Worm (Caenorhabditis elegans) whole organism, young adult: Measurements from ENCODE around the gene T28A8.2.

Source experiments
- B0035.1 ChIP-seq: sonication (generic microtip); optimal IDR thresholded peaks from 2 replicates; lab custom pipeline; 2016; ENCODE audit warnings: missing genetic modification characterization, mild to moderate bottlenecking, missing compliant biosample characterization, missing genotype, missing genetic modification reagents
- B0261.1 ChIP-seq: sonication (generic microtip); optimal IDR thresholded peaks from 2 replicates; lab custom pipeline; 2016; ENCODE audit warnings: mild to moderate bottlenecking, missing genetic modification characterization, moderate library complexity, missing compliant biosample characterization
- B0336.3 ChIP-seq: fragments of 200-800 bp; sonication (Bioruptor generic); IDR thresholded peaks from 2 replicates; pipeline ENCODE4 v1.3.6; 2022; ENCODE audit warnings: missing genetic modification characterization, missing compliant biosample characterization
- F23B12.7 ChIP-seq: sonication (generic microtip); optimal IDR thresholded peaks from 2 replicates; lab custom pipeline; 2017; ENCODE audit warnings: missing genetic modification characterization, mild to moderate bottlenecking, missing compliant biosample characterization, antibody characterized with exemption, moderate library complexity; ENCODE audit not compliant: insufficient read depth
- F33H1.4 ChIP-seq: fragments of 200-800 bp; sonication (Bioruptor generic); IDR thresholded peaks from 2 replicates; pipeline ENCODE4 v1.3.6; 2022; ENCODE audit warnings: missing genetic modification reagents, missing genetic modification characterization, missing compliant biosample characterization
- F39B2.1 ChIP-seq: fragments of 200-800 bp; sonication (Bioruptor generic); IDR thresholded peaks from 2 replicates; pipeline ENCODE4 v1.3.6; 2022; ENCODE audit warnings: missing genetic modification reagents, missing genetic modification characterization, missing compliant biosample characterization
- F57A8.1 ChIP-seq: fragments of 200-800 bp; sonication (Bioruptor generic); optimal IDR thresholded peaks from 2 replicates; lab custom pipeline; 2018; ENCODE audit warnings: mild to moderate bottlenecking, missing genetic modification characterization, moderate library complexity, missing compliant biosample characterization
- K12H6.12 ChIP-seq: fragments of 200-800 bp; sonication (Bioruptor generic); optimal IDR thresholded peaks from 2 replicates; lab custom pipeline; 2018; ENCODE audit warnings: mild to moderate bottlenecking, missing genetic modification characterization, missing compliant biosample characterization
- Y53F4B.3 ChIP-seq: fragments of 200-800 bp; sonication (Bioruptor generic); IDR thresholded peaks from 2 replicates; pipeline ENCODE4 v1.3.6; 2022; ENCODE audit warnings: missing genetic modification reagents, missing genetic modification characterization, missing compliant biosample characterization
- Y67H2A.10 ChIP-seq: fragments of 200-800 bp; sonication (Bioruptor generic); conservative IDR thresholded peaks from 2 replicates; pipeline ENCODE4 v1.3.6; 2022; ENCODE audit warnings: missing genetic modification reagents, missing genetic modification characterization, missing compliant biosample characterization
- Y79H2A.3 ChIP-seq: fragments of 200-800 bp; sonication (Bioruptor generic); conservative IDR thresholded peaks from 2 replicates; pipeline ENCODE4 v1.3.6; 2022; ENCODE audit warnings: missing genetic modification reagents, missing genetic modification characterization, missing compliant biosample characterization
- Y95B8A.8 ChIP-seq: fragments of 200-800 bp; sonication (Bioruptor generic); IDR thresholded peaks from 2 replicates; pipeline ENCODE4 v1.3.6; 2022; ENCODE audit warnings: missing genetic modification reagents, missing genetic modification characterization, missing compliant biosample characterization
- ama-1 ChIP-seq, 3 experiments: fragments of 150-350 bp in 1 of 3; sonication (generic microtip) in 2 of 3; optimal IDR thresholded peaks; 2 replicates each; lab custom pipeline; 2014 to 2018; ENCODE audit warnings: missing biosample characterization in 2 of 3, missing genetic modification characterization in 2 of 3, missing genetic modification reagents in 2 of 3
- atf-7 ChIP-seq: sonication (generic microtip); optimal IDR thresholded peaks from 2 replicates; lab custom pipeline; 2017; ENCODE audit warnings: mild to moderate bottlenecking, missing genetic modification characterization, missing compliant biosample characterization
- bed-2 ChIP-seq: fragments of 200-800 bp; sonication (Bioruptor generic); IDR thresholded peaks from 2 replicates; pipeline ENCODE4 v1.3.6; 2022; ENCODE audit warnings: missing genetic modification reagents, missing genetic modification characterization, missing compliant biosample characterization
- ccch-3 ChIP-seq: fragments of 200-800 bp; sonication (Bioruptor generic); optimal IDR thresholded peaks from 2 replicates; lab custom pipeline; 2018; ENCODE audit warnings: mild to moderate bottlenecking, missing genetic modification characterization, missing compliant biosample characterization
- ceh-79 ChIP-seq: sonication (generic microtip); optimal IDR thresholded peaks from 2 replicates; lab custom pipeline; 2017; ENCODE audit warnings: mild to moderate bottlenecking, missing genetic modification characterization, missing compliant biosample characterization
- dpff-1 ChIP-seq: sonication (generic microtip); optimal IDR thresholded peaks from 2 replicates; lab custom pipeline; 2017; ENCODE audit warnings: mild to moderate bottlenecking, missing genetic modification characterization, missing compliant biosample characterization
- egl-18 ChIP-seq: fragments of 200-800 bp; sonication (Bioruptor generic); IDR thresholded peaks from 2 replicates; pipeline ENCODE4 v1.3.6; 2022; ENCODE audit warnings: missing genetic modification reagents, missing genetic modification characterization, missing compliant biosample characterization
- egrh-3 ChIP-seq: fragments of 200-800 bp; sonication (Bioruptor generic); IDR thresholded peaks from 2 replicates; pipeline ENCODE4 v1.3.6; 2022; ENCODE audit warnings: missing genetic modification reagents, missing genetic modification characterization, missing compliant biosample characterization
- ekl-4 ChIP-seq: fragments of 200-800 bp; sonication (Bioruptor generic); IDR thresholded peaks from 2 replicates; pipeline ENCODE4 v1.3.6; 2022; ENCODE audit warnings: missing genetic modification reagents, missing genetic modification characterization, missing compliant biosample characterization
- fkh-3 ChIP-seq: sonication (generic microtip); optimal IDR thresholded peaks from 2 replicates; lab custom pipeline; 2016; ENCODE audit warnings: mild to moderate bottlenecking, missing genetic modification characterization, missing compliant biosample characterization
- hlh-12 ChIP-seq: sonication (generic microtip); optimal IDR thresholded peaks from 2 replicates; lab custom pipeline; 2016; ENCODE audit warnings: missing genetic modification characterization, missing compliant biosample characterization
- hlh-26 ChIP-seq: fragments of 200-800 bp; sonication (Bioruptor generic); conservative IDR thresholded peaks from 2 replicates; pipeline ENCODE4 v1.3.6; 2022; ENCODE audit warnings: missing genetic modification reagents, missing genetic modification characterization, missing compliant biosample characterization
- hrde-1 ChIP-seq: sonication (generic microtip); optimal IDR thresholded peaks from 2 replicates; lab custom pipeline; 2016; ENCODE audit warnings: missing genetic modification characterization, mild to moderate bottlenecking, missing compliant biosample characterization, moderate library complexity, missing genotype, missing genetic modification reagents, borderline replicate concordance
- lag-1 ChIP-seq: fragments of 200-800 bp; sonication (Bioruptor generic); IDR thresholded peaks from 2 replicates; pipeline ENCODE4 v1.3.6; 2022; ENCODE audit warnings: missing genetic modification reagents, missing genetic modification characterization, missing compliant biosample characterization
- lin-35 ChIP-seq, 3 experiments: fragments of 150-350 bp in 2 of 3; sonication (generic microtip) in 1 of 3; optimal IDR thresholded peaks; 2 replicates each; lab custom pipeline; 2014 to 2018; ENCODE audit warnings: missing biosample characterization in 3 of 3, missing genetic modification characterization in 3 of 3, missing genetic modification reagents in 3 of 3
- lin-40 ChIP-seq: sonication (generic microtip); optimal IDR thresholded peaks from 2 replicates; lab custom pipeline; 2016; ENCODE audit warnings: missing genetic modification characterization, mild to moderate bottlenecking, missing compliant biosample characterization, missing genotype, missing genetic modification reagents
- lsy-27 ChIP-seq: sonication (generic microtip); optimal IDR thresholded peaks from 2 replicates; lab custom pipeline; 2017; ENCODE audit warnings: missing genetic modification characterization, mild to moderate bottlenecking, missing compliant biosample characterization, antibody characterized with exemption, missing genotype, borderline replicate concordance; ENCODE audit not compliant: insufficient read depth
- madf-3 ChIP-seq: fragments of 200-800 bp; sonication (Bioruptor generic); IDR thresholded peaks from 2 replicates; pipeline ENCODE4 v1.3.6; 2022; ENCODE audit warnings: missing genetic modification reagents, missing genetic modification characterization, missing compliant biosample characterization
- mel-28 ChIP-seq: sonication (generic microtip); optimal IDR thresholded peaks from 2 replicates; lab custom pipeline; 2016; ENCODE audit warnings: borderline replicate concordance, mild to moderate bottlenecking, missing genetic modification characterization, missing compliant biosample characterization
- nfya-1 ChIP-seq: sonication (generic microtip); optimal IDR thresholded peaks from 2 replicates; lab custom pipeline; 2017; ENCODE audit warnings: antibody characterized with exemption, missing compliant biosample characterization, missing genetic modification characterization, borderline replicate concordance; ENCODE audit not compliant: insufficient read depth
- nfyb-1 ChIP-seq: fragments of 200-800 bp; sonication (Bioruptor generic); IDR thresholded peaks from 2 replicates; pipeline ENCODE4 v1.3.6; 2022; ENCODE audit warnings: missing genetic modification reagents, missing genetic modification characterization, missing compliant biosample characterization
- nhr-90 ChIP-seq: sonication (generic microtip); optimal IDR thresholded peaks from 2 replicates; lab custom pipeline; 2016; ENCODE audit warnings: missing genotype, mild to moderate bottlenecking, missing genetic modification characterization, missing compliant biosample characterization
- rec-8 ChIP-seq, 2 experiments: sonication (generic microtip); optimal IDR thresholded peaks; 2 replicates each; lab custom pipeline; 2016; ENCODE audit warnings: mild to moderate bottlenecking in 2 of 2, missing genetic modification characterization in 2 of 2, missing genetic modification reagents in 2 of 2, missing genotype in 2 of 2, missing biosample characterization in 1 of 2, missing compliant biosample characterization in 1 of 2, moderate library complexity in 1 of 2
- repo-1 ChIP-seq: sonication (generic microtip); optimal IDR thresholded peaks from 2 replicates; lab custom pipeline; 2017; ENCODE audit warnings: mild to moderate bottlenecking, missing genetic modification characterization, missing compliant biosample characterization
- snpc-1.3 ChIP-seq: sonication (generic microtip); optimal IDR thresholded peaks from 2 replicates; lab custom pipeline; 2017; ENCODE audit warnings: missing genetic modification characterization, mild to moderate bottlenecking, missing compliant biosample characterization, antibody characterized with exemption, moderate library complexity, missing genotype, missing genetic modification reagents; ENCODE audit not compliant: insufficient read depth
- sptf-2 ChIP-seq: fragments of 200-800 bp; sonication (Bioruptor generic); optimal IDR thresholded peaks from 2 replicates; lab custom pipeline; 2018; ENCODE audit warnings: mild to moderate bottlenecking, missing genetic modification characterization, missing compliant biosample characterization
- tbx-9 ChIP-seq: sonication (generic microtip); optimal IDR thresholded peaks from 2 replicates; lab custom pipeline; 2016; ENCODE audit warnings: borderline replicate concordance, missing genetic modification characterization, inconsistent platforms, missing compliant biosample characterization
- tlf-1 ChIP-seq: fragments of 200-800 bp; sonication (Bioruptor generic); optimal IDR thresholded peaks from 2 replicates; lab custom pipeline; 2018; ENCODE audit warnings: mild to moderate bottlenecking, missing genetic modification characterization, missing compliant biosample characterization
- unc-130 ChIP-seq: sonication (generic microtip); optimal IDR thresholded peaks from 2 replicates; lab custom pipeline; 2016; ENCODE audit warnings: missing genetic modification reagents, missing genetic modification characterization, missing compliant biosample characterization
- xnd-1 ChIP-seq: sonication (generic microtip); optimal IDR thresholded peaks from 2 replicates; lab custom pipeline; 2016; ENCODE audit warnings: missing genotype, missing genetic modification reagents, missing genetic modification characterization, missing compliant biosample characterization
- zfh-2 ChIP-seq: fragments of 200-800 bp; sonication (Bioruptor generic); conservative IDR thresholded peaks from 2 replicates; pipeline ENCODE4 v1.3.6; 2022; ENCODE audit warnings: missing genetic modification reagents, missing genetic modification characterization, missing compliant biosample characterization
- zim-3 ChIP-seq: sonication (generic microtip); optimal IDR thresholded peaks from 2 replicates; lab custom pipeline; 2017; ENCODE audit warnings: mild to moderate bottlenecking, missing genetic modification characterization, moderate library complexity, missing compliant biosample characterization
- ztf-6 ChIP-seq: fragments of 200-800 bp; sonication (Bioruptor generic); IDR thresholded peaks from 2 replicates; pipeline ENCODE4 v1.3.6; 2022; ENCODE audit warnings: missing genetic modification reagents, missing genetic modification characterization, missing compliant biosample characterization

T28A8.2 gene

ce11 chrIII:13462965-13463783 lies 32.3 kb downstream of the T28A8.2 start, which contains the start of gene ant-1.1 (continued):
- TF ChIP-seq K12H6.12 (peak; percentile 85), nfya-1 (tag; lab: Kevin White, UChicago) (no peak), nfyb-1 (GFP tag; lab: Robert Waterston, UW) (peak; percentile 95), snpc-1.3 (peak; percentile 84), ekl-4 (GFP tag; lab: Robert Waterston, UW) (peak; percentile 92), ceh-79 (tag; lab: Kevin White, UChicago) (peak; percentile 19), Y53F4B.3 (GFP tag; lab: Robert Waterston, UW) (peak; percentile 63), mel-28 (tag; lab: Kevin White, UChicago) (peak; percentile 38), B0336.3 (GFP tag; lab: Robert Waterston, UW) (peak; percentile 72; the same call in 1 of the 2 replicates), lin-35 (GFP tag; optimal IDR thresholded peaks at IDR 0.05; lab: Kevin White, UChicago) (peak; percentile 13 to 96 (median 66)), rec-8 (tag; optimal IDR thresholded peaks at IDR 0.05; lab: Kevin White, UChicago) (no peak), B0035.1 (tag; lab: Kevin White, UChicago) (peak; percentile 1), egl-18 (GFP tag; lab: Robert Waterston, UW) (no peak), F23B12.7 (tag; lab: Kevin White, UChicago) (peak; percentile 68), fkh-3 (tag; lab: Kevin White, UChicago) (no peak), Y79H2A.3 (GFP tag; lab: Robert Waterston, UW) (no peak), F39B2.1 (GFP tag; lab: Robert Waterston, UW) (peak; percentile 73; the same call in 1 of the 2 replicates), Y95B8A.8 (GFP tag; lab: Robert Waterston, UW) (peak; percentile 69), sptf-2 (GFP tag; lab: Kevin White, UChicago) (peak; percentile 22), repo-1 (tag; lab: Kevin White, UChicago) (peak; percentile 61), ccch-3 (GFP tag; lab: Kevin White, UChicago) (no peak), lin-40 (tag; lab: Kevin White, UChicago) (peak; percentile 91), ztf-6 (GFP tag; lab: Robert Waterston, UW) (0 out of 2 replicates have a peak, but pooled peaks have one; percentile 38), hlh-12 (tag; lab: Kevin White, UChicago) (no peak), lsy-27 (no peak), zim-3 (tag; lab: Kevin White, UChicago) (no peak), F33H1.4 (GFP tag; lab: Robert Waterston, UW) (peak; percentile 99), B0261.1 (tag; lab: Kevin White, UChicago) (peak; percentile 4), zfh-2 (peak; percentile 96), ama-1 (optimal IDR thresholded peaks at IDR 0.05; lab: Kevin White, UChicago) (peak; percentile 82), ama-1 (GFP tag; optimal IDR thresholded peaks at IDR 0.05; lab: Kevin White, UChicago) (no peak), unc-130 (GFP tag; lab: Kevin White, UChicago) (peak; percentile 30), nhr-90 (tag; lab: Kevin White, UChicago) (no peak), atf-7 (tag; lab: Kevin White, UChicago) (peak; percentile 81), bed-2 (GFP tag; lab: Robert Waterston, UW) (no peak), xnd-1 (tag; lab: Kevin White, UChicago) (peak; percentile 45), tbx-9 (tag; lab: Kevin White, UChicago) (no peak), Y67H2A.10 (GFP tag; lab: Robert Waterston, UW) (peak; percentile 84), hrde-1 (no peak), dpff-1 (tag; lab: Kevin White, UChicago) (no peak), hlh-26 (no peak), F57A8.1 (GFP tag; lab: Kevin White, UChicago) (no peak), lag-1 (GFP tag; lab: Robert Waterston, UW) (no peak), tlf-1 (GFP tag; lab: Kevin White, UChicago) (peak; percentile 94), egrh-3 (GFP tag; lab: Robert Waterston, UW) (peak; percentile 88), madf-3 (GFP tag; lab: Robert Waterston, UW) (peak; percentile 91)
